Worm (Caenorhabditis elegans) whole organism, young adult: ENCODE data around the gene str-211.

Source experiments
- hlh-12 ChIP-seq: sonication (generic microtip); optimal IDR thresholded peaks from 2 replicates; lab custom pipeline; 2016; ENCODE audit warnings: missing genetic modification characterization, missing compliant biosample characterization
- pha-4 ChIP-seq: fragments of 150-350 bp; sonication (generic microtip); optimal IDR thresholded peaks from 2 replicates; lab custom pipeline; 2014; ENCODE audit warnings: missing biosample characterization, missing genetic modification reagents, missing genetic modification characterization

- TF ChIP-seq pha-4 (tag; lab: Kevin White, UChicago) (no peak), hlh-12 (tag; lab: Kevin White, UChicago) (no peak)
These were observed 6.8 kb downstream of the str-211 start for ce11 chrV:4937337-4937736.
